Worm (Caenorhabditis elegans) whole organism, L4 larva: ENCODE measurements around the gene ent-3.

Experiments used
- D1046.2 ChIP-seq: fragments of 200-800 bp; sonication (Bioruptor generic); IDR thresholded peaks from 2 replicates; pipeline ENCODE4 v1.3.6; 2022; ENCODE audit warnings: missing genetic modification characterization, missing compliant biosample characterization
- F26F4.8 ChIP-seq: fragments of 200-800 bp; sonication (Bioruptor generic); conservative IDR thresholded peaks from 2 replicates; pipeline ENCODE4 v1.3.6; 2022; ENCODE audit warnings: missing genetic modification characterization, missing compliant biosample characterization
- F44E2.7 ChIP-seq: fragments of 200-800 bp; sonication (Bioruptor generic); IDR thresholded peaks from 2 replicates; pipeline ENCODE4 v2.1.2; 2022; ENCODE audit warnings: missing genetic modification characterization, missing compliant biosample characterization
- R02D3.7 ChIP-seq: fragments of 150-350 bp; sonication (generic microtip); optimal IDR thresholded peaks from 3 replicates; lab custom pipeline; 2014; ENCODE audit warnings: missing biosample characterization, missing genetic modification characterization
- Y105C5A.15 ChIP-seq: fragments of 200-800 bp; sonication (Bioruptor generic); IDR thresholded peaks from 2 replicates; pipeline ENCODE4 v1.3.6; 2022; ENCODE audit warnings: missing genetic modification characterization, missing compliant biosample characterization
- Y75B8A.6 ChIP-seq: fragments of 200-800 bp; sonication (Bioruptor generic); IDR thresholded peaks from 2 replicates; pipeline ENCODE4 v1.3.6; 2022; ENCODE audit warnings: missing genetic modification reagents, missing genetic modification characterization, missing compliant biosample characterization
- ZK546.5 ChIP-seq, 2 experiments: sonication (generic microtip); optimal IDR thresholded peaks; 2 replicates each; lab custom pipeline; 2017; ENCODE audit warnings: missing biosample characterization in 2 of 2, missing genetic modification characterization in 2 of 2
- aha-1 ChIP-seq: fragments of 150-350 bp; peaks from one replicate; lab custom pipeline; 2014; ENCODE audit warnings: missing biosample characterization, missing genetic modification characterization
- aly-2 ChIP-seq: sonication (generic microtip); optimal IDR thresholded peaks from 2 replicates; lab custom pipeline; 2018; ENCODE audit warnings: missing biosample characterization, missing genetic modification characterization
- ama-1 ChIP-seq: fragments of 150-350 bp; optimal IDR thresholded peaks from 2 replicates; lab custom pipeline; 2014; ENCODE audit warnings: inconsistent platforms, mixed read lengths
- attf-4 ChIP-seq: sonication (generic microtip); optimal IDR thresholded peaks from 3 replicates; lab custom pipeline; 2017; ENCODE audit warnings: missing biosample characterization, missing genetic modification characterization
- ceh-28 ChIP-seq: fragments of 150-350 bp; optimal IDR thresholded peaks from 2 replicates; lab custom pipeline; 2014; ENCODE audit warnings: missing biosample characterization, missing genetic modification reagents, missing genetic modification characterization
- ceh-62 ChIP-seq: sonication (generic microtip); optimal IDR thresholded peaks from 2 replicates; lab custom pipeline; 2017; ENCODE audit warnings: missing biosample characterization, missing genetic modification characterization
- ces-1 ChIP-seq: fragments of 150-350 bp; sonication (generic microtip); optimal IDR thresholded peaks from 4 replicates; lab custom pipeline; 2014; ENCODE audit warnings: missing biosample characterization, missing genetic modification reagents, missing genetic modification characterization
- ctbp-1 ChIP-seq: fragments of 200-800 bp; sonication (Bioruptor generic); IDR thresholded peaks from 2 replicates; pipeline ENCODE4 v1.3.6; 2022; ENCODE audit warnings: missing genetic modification reagents, missing genetic modification characterization, missing compliant biosample characterization
- daf-12 ChIP-seq: fragments of 150-350 bp; optimal IDR thresholded peaks from 2 replicates; lab custom pipeline; 2014; ENCODE audit warnings: missing biosample characterization, missing genetic modification reagents, missing genetic modification characterization
- daf-19 ChIP-seq: fragments of 200-800 bp; sonication (Bioruptor generic); conservative IDR thresholded peaks from 2 replicates; pipeline ENCODE4 v1.3.6; 2022; ENCODE audit warnings: missing genetic modification characterization, missing compliant biosample characterization
- dmd-6 ChIP-seq: fragments of 200-800 bp; sonication (Bioruptor generic); IDR thresholded peaks from 2 replicates; pipeline ENCODE4 v1.3.6; 2022; ENCODE audit warnings: missing genetic modification reagents, missing genetic modification characterization, missing compliant biosample characterization
- dmd-8 ChIP-seq: fragments of 200-800 bp; sonication (Bioruptor generic); IDR thresholded peaks from 2 replicates; pipeline ENCODE4 v1.3.6; 2022; ENCODE audit warnings: missing genetic modification characterization, missing compliant biosample characterization
- dpl-1 ChIP-seq: fragments of 150-350 bp; optimal IDR thresholded peaks from 2 replicates; lab custom pipeline; 2014; ENCODE audit warnings: missing biosample characterization, missing genetic modification reagents, missing genetic modification characterization
- dve-1 ChIP-seq: sonication (generic microtip); optimal IDR thresholded peaks from 2 replicates; lab custom pipeline; 2017; ENCODE audit warnings: antibody characterized with exemption, mild to moderate bottlenecking, missing genetic modification characterization, missing compliant biosample characterization; ENCODE audit not compliant: insufficient read depth
- egl-43 ChIP-seq: fragments of 200-800 bp; sonication (Bioruptor generic); IDR thresholded peaks from 2 replicates; pipeline ENCODE4 v1.3.6; 2022; ENCODE audit warnings: missing genetic modification reagents, missing genetic modification characterization, missing compliant biosample characterization
- fkh-10 ChIP-seq: fragments of 150-350 bp; optimal IDR thresholded peaks from 2 replicates; lab custom pipeline; 2014; ENCODE audit warnings: missing biosample characterization, missing genetic modification reagents, missing genetic modification characterization
- fos-1 ChIP-seq: fragments of 150-350 bp; optimal IDR thresholded peaks from 2 replicates; lab custom pipeline; 2014; ENCODE audit warnings: missing biosample characterization, missing genetic modification characterization
- hif-1 ChIP-seq, 2 experiments: sonication (generic microtip); optimal IDR thresholded peaks; 2 replicates each; lab custom pipeline; 2016 to 2017; ENCODE audit warnings: missing compliant biosample characterization in 2 of 2, missing genetic modification characterization in 2 of 2, missing genetic modification reagents in 2 of 2, missing genotype in 2 of 2, mild to moderate bottlenecking in 1 of 2
- hlh-11 ChIP-seq: fragments of 200-800 bp; sonication (Bioruptor generic); optimal IDR thresholded peaks from 2 replicates; lab custom pipeline; 2018; ENCODE audit warnings: mild to moderate bottlenecking, missing genetic modification characterization, missing compliant biosample characterization
- hlh-30 ChIP-seq: sonication (generic microtip); optimal IDR thresholded peaks from 2 replicates; lab custom pipeline; 2017; ENCODE audit warnings: antibody characterized with exemption, mild to moderate bottlenecking, missing genetic modification characterization, missing compliant biosample characterization; ENCODE audit not compliant: insufficient read depth
- hmg-1.1 ChIP-seq: fragments of 200-800 bp; sonication (Bioruptor generic); IDR thresholded peaks from 2 replicates; pipeline ENCODE4 v1.3.6; 2022; ENCODE audit warnings: missing genetic modification reagents, missing genetic modification characterization, missing compliant biosample characterization
- jun-1 ChIP-seq: fragments of 150-350 bp; optimal IDR thresholded peaks from 2 replicates; lab custom pipeline; 2014; ENCODE audit warnings: missing biosample characterization, missing genetic modification reagents, missing genetic modification characterization
- lin-39 ChIP-seq: fragments of 150-350 bp; optimal IDR thresholded peaks from 2 replicates; lab custom pipeline; 2014; ENCODE audit warnings: missing biosample characterization, missing genetic modification reagents, missing genetic modification characterization
- lir-3 ChIP-seq: sonication (generic microtip); optimal IDR thresholded peaks from 2 replicates; lab custom pipeline; 2016; ENCODE audit warnings: mild to moderate bottlenecking, missing genetic modification characterization, missing compliant biosample characterization
- madf-5 ChIP-seq, 2 experiments: fragments of 200-800 bp; sonication (Bioruptor generic); IDR thresholded peaks; 2 replicates each; pipeline ENCODE4 v1.3.6; 2022; ENCODE audit warnings: missing compliant biosample characterization in 2 of 2, missing genetic modification characterization in 2 of 2
- mep-1 ChIP-seq: fragments of 150-350 bp; sonication (generic microtip); optimal IDR thresholded peaks from 3 replicates; lab custom pipeline; 2014; ENCODE audit warnings: missing biosample characterization, missing genetic modification characterization
- mes-2 ChIP-seq: sonication (generic microtip); optimal IDR thresholded peaks from 2 replicates; lab custom pipeline; 2016; ENCODE audit warnings: missing genotype, mild to moderate bottlenecking, missing genetic modification characterization, missing compliant biosample characterization; ENCODE audit not compliant: poor library complexity, severe bottlenecking
- mxl-2 ChIP-seq: fragments of 200-800 bp; sonication (Bioruptor generic); conservative IDR thresholded peaks from 2 replicates; pipeline ENCODE4 v1.3.6; 2022; ENCODE audit warnings: missing genetic modification reagents, missing genetic modification characterization, missing compliant biosample characterization
- mxl-3 ChIP-seq: fragments of 200-800 bp; sonication (Bioruptor generic); optimal IDR thresholded peaks from 2 replicates; lab custom pipeline; 2018; ENCODE audit warnings: mild to moderate bottlenecking, missing genetic modification characterization, missing compliant biosample characterization
- nhr-10 ChIP-seq: fragments of 150-350 bp; optimal IDR thresholded peaks from 2 replicates; lab custom pipeline; 2014; ENCODE audit warnings: missing biosample characterization, missing genetic modification characterization
- nhr-11 ChIP-seq: fragments of 150-350 bp; optimal IDR thresholded peaks from 2 replicates; lab custom pipeline; 2014; ENCODE audit warnings: missing biosample characterization, missing genetic modification characterization
- nhr-111 ChIP-seq: fragments of 200-800 bp; sonication (Bioruptor generic); optimal IDR thresholded peaks from 2 replicates; lab custom pipeline; 2018; ENCODE audit warnings: mild to moderate bottlenecking, missing genetic modification characterization, missing compliant biosample characterization
- nhr-237 ChIP-seq: sonication (generic microtip); optimal IDR thresholded peaks from 2 replicates; lab custom pipeline; 2017; ENCODE audit warnings: missing biosample characterization, missing genetic modification characterization
- nhr-41 ChIP-seq: fragments of 200-800 bp; sonication (Bioruptor generic); IDR thresholded peaks from 2 replicates; pipeline ENCODE4 v1.3.6; 2022; ENCODE audit warnings: missing genetic modification reagents, missing genetic modification characterization, missing compliant biosample characterization
- nhr-42 ChIP-seq: fragments of 200-800 bp; sonication (Bioruptor generic); IDR thresholded peaks from 2 replicates; pipeline ENCODE4 v1.3.6; 2022; ENCODE audit warnings: missing genetic modification characterization, missing compliant biosample characterization
- nhr-48 ChIP-seq: sonication (generic microtip); optimal IDR thresholded peaks from 2 replicates; lab custom pipeline; 2016; ENCODE audit warnings: mild to moderate bottlenecking, missing genetic modification characterization, missing compliant biosample characterization
- nhr-76 ChIP-seq: fragments of 150-350 bp; optimal IDR thresholded peaks from 2 replicates; lab custom pipeline; 2014; ENCODE audit warnings: missing biosample characterization, missing genetic modification characterization
- php-3 ChIP-seq: fragments of 200-800 bp; sonication (Bioruptor generic); IDR thresholded peaks from 2 replicates; pipeline ENCODE4 v1.3.6; 2022; ENCODE audit warnings: missing genetic modification reagents, missing genetic modification characterization, missing compliant biosample characterization
- rbr-2 ChIP-seq: sonication (generic microtip); optimal IDR thresholded peaks from 2 replicates; lab custom pipeline; 2016; ENCODE audit warnings: missing genotype, missing genetic modification characterization, missing compliant biosample characterization
- snpc-1.2 ChIP-seq: fragments of 200-800 bp; sonication (Bioruptor generic); IDR thresholded peaks from 2 replicates; pipeline ENCODE4 v1.3.6; 2022; ENCODE audit warnings: missing genetic modification reagents, missing genetic modification characterization, missing compliant biosample characterization
- tra-1 ChIP-seq: fragments of 200-800 bp; sonication (Bioruptor generic); IDR thresholded peaks from 2 replicates; pipeline ENCODE4 v1.3.6; 2022; ENCODE audit warnings: missing genetic modification reagents, missing genetic modification characterization, missing compliant biosample characterization
- unc-130 ChIP-seq: sonication (generic microtip); optimal IDR thresholded peaks from 2 replicates; lab custom pipeline; 2016; ENCODE audit warnings: missing genetic modification reagents, missing genetic modification characterization, missing compliant biosample characterization
- vab-7 ChIP-seq: fragments of 200-800 bp; sonication (Bioruptor generic); IDR thresholded peaks from 2 replicates; pipeline ENCODE4 v1.3.6; 2022; ENCODE audit warnings: missing genetic modification reagents, missing genetic modification characterization, missing compliant biosample characterization
- zip-11 ChIP-seq: fragments of 200-800 bp; sonication (Bioruptor generic); IDR thresholded peaks from 2 replicates; pipeline ENCODE4 v1.3.6; 2022; ENCODE audit warnings: missing genetic modification characterization, missing compliant biosample characterization
- zip-2 ChIP-seq: fragments of 150-350 bp; optimal IDR thresholded peaks from 2 replicates; lab custom pipeline; 2014; ENCODE audit warnings: missing biosample characterization, missing genetic modification characterization
- ztf-7 ChIP-seq: fragments of 150-350 bp; optimal IDR thresholded peaks from 2 replicates; lab custom pipeline; 2014; ENCODE audit warnings: missing biosample characterization, missing genetic modification characterization

Gene ent-3

ce11 chrV:14193451-14193850, 42.4 kb downstream of the ent-3 start, which contains the start of gene atfs-1 (continued):
- peak; percentile 79 for TF ChIP-seq ama-1 (lab: Kevin White, UChicago)
- no peak for TF ChIP-seq vab-7
- no peak for TF ChIP-seq nhr-111
- peak; percentile 50 for TF ChIP-seq dpl-1
- TF ChIP-seq ctbp-1, result no peak
- peak; percentile 56 for TF ChIP-seq rbr-2 (tag; lab: Kevin White, UChicago)
- no peak for TF ChIP-seq R02D3.7 (tag; lab: Kevin White, UChicago)
- no peak for TF ChIP-seq fos-1 (tag; lab: Kevin White, UChicago)
- peak; percentile 88 for TF ChIP-seq hmg-1.1 (GFP tag; lab: Robert Waterston, UW)
- TF ChIP-seq ces-1 (GFP tag; lab: Kevin White, UChicago), result no peak
- TF ChIP-seq madf-5 (GFP tag; IDR thresholded peaks at IDR 0.05; lab: Robert Waterston, UW), result no peak
- peak; percentile 73 for TF ChIP-seq nhr-48
- TF ChIP-seq mes-2 (tag; lab: Kevin White, UChicago), result peak; percentile 73
- TF ChIP-seq ztf-7, result no peak
- TF ChIP-seq nhr-237 (tag; lab: Kevin White, UChicago), result no peak
- peak in 1 of 2 experiments; percentile 35 for TF ChIP-seq hif-1 (tag; optimal IDR thresholded peaks at IDR 0.05; lab: Kevin White, UChicago)
- no peak for TF ChIP-seq zip-11 (GFP tag; lab: Robert Waterston, UW)
- TF ChIP-seq D1046.2 (GFP tag; lab: Robert Waterston, UW), result no peak
- TF ChIP-seq hlh-30 (tag; lab: Kevin White, UChicago), result peak; percentile 80
- no peak for TF ChIP-seq ceh-62 (tag; lab: Kevin White, UChicago)
- TF ChIP-seq Y75B8A.6 (GFP tag; lab: Robert Waterston, UW), result no peak
- peak; percentile 92 for TF ChIP-seq dmd-6 (GFP tag; lab: Robert Waterston, UW)
- no peak for TF ChIP-seq unc-130
- no peak for TF ChIP-seq daf-12 (tag; lab: Kevin White, UChicago)
- no peak for TF ChIP-seq mxl-2
- TF ChIP-seq zip-2, result no peak
- TF ChIP-seq nhr-76 (tag; lab: Kevin White, UChicago), result no peak
- TF ChIP-seq F26F4.8, result no peak
- peak; percentile 92 for TF ChIP-seq hlh-11 (tag; lab: Kevin White, UChicago)
- TF ChIP-seq mep-1 (tag; lab: Kevin White, UChicago), result peak; percentile 80
- no peak for TF ChIP-seq php-3 (GFP tag; lab: Robert Waterston, UW)
- peak; percentile 93 for TF ChIP-seq dve-1 (tag; lab: Kevin White, UChicago)
- TF ChIP-seq Y105C5A.15 (GFP tag; lab: Robert Waterston, UW), result no peak
- peak; percentile 35 for TF ChIP-seq aha-1 (tag; lab: Kevin White, UChicago)
- TF ChIP-seq tra-1 (GFP tag; lab: Robert Waterston, UW), result 0 out of 2 replicates have a peak, but pooled peaks have one; percentile 24
- peak; percentile 13; the same call in 1 of the 2 replicates for TF ChIP-seq nhr-41 (GFP tag; lab: Robert Waterston, UW)
- no peak; the same call in 1 of the 2 replicates for TF ChIP-seq nhr-42 (GFP tag; lab: Robert Waterston, UW)
- no peak for TF ChIP-seq lin-39 (tag; lab: Kevin White, UChicago)
- TF ChIP-seq snpc-1.2 (GFP tag; lab: Robert Waterston, UW), result no peak
- no peak for TF ChIP-seq egl-43 (GFP tag; lab: Robert Waterston, UW)
- no peak for TF ChIP-seq F44E2.7
- TF ChIP-seq attf-4, result no peak
- no peak for TF ChIP-seq aly-2 (tag; lab: Kevin White, UChicago)
- TF ChIP-seq nhr-11 (tag; lab: Kevin White, UChicago), result no peak
- TF ChIP-seq fkh-10 (GFP tag; lab: Kevin White, UChicago), result no peak
- no peak for TF ChIP-seq nhr-10 (tag; lab: Kevin White, UChicago)
- no peak for TF ChIP-seq daf-19 (GFP tag; lab: Robert Waterston, UW)
- TF ChIP-seq ceh-28, result no peak
- TF ChIP-seq ZK546.5 (tag; optimal IDR thresholded peaks at IDR 0.05; lab: Kevin White, UChicago), result no peak
- peak; percentile 76 for TF ChIP-seq mxl-3 (GFP tag; lab: Kevin White, UChicago)
- no peak for TF ChIP-seq jun-1
- no peak for TF ChIP-seq lir-3 (tag; lab: Kevin White, UChicago)
- no peak for TF ChIP-seq dmd-8 (GFP tag; lab: Robert Waterston, UW)
